Fruit fly (Drosophila melanogaster) whole organism, embryonic: ENCODE measurements around the gene Sf3a2.

Experiments
- BEAF-32 ChIP-seq: fragments of 200-800 bp; sonication (Bioruptor generic); optimal IDR thresholded peaks from 3 replicates; lab custom pipeline; 2017; ENCODE audit warnings: missing biosample characterization, missing genetic modification characterization, mild to moderate bottlenecking, moderate library complexity, missing genetic modification reagents
- CG10267 ChIP-seq: fragments of 200-800 bp; sonication (Bioruptor generic); optimal IDR thresholded peaks from 2 replicates; lab custom pipeline; 2018; ENCODE audit warnings: missing biosample characterization, mild to moderate bottlenecking, missing genetic modification characterization, moderate library complexity
- CG10979 ChIP-seq: fragments of 200-800 bp; sonication (Bioruptor generic); optimal IDR thresholded peaks from 2 replicates; lab custom pipeline; 2018; ENCODE audit warnings: missing biosample characterization, mild to moderate bottlenecking, missing genetic modification characterization, moderate library complexity
- CG12071 ChIP-seq: fragments of 200-800 bp; sonication (Bioruptor generic); optimal IDR thresholded peaks from 3 replicates; lab custom pipeline; 2018; ENCODE audit warnings: missing biosample characterization, mild to moderate bottlenecking, missing genetic modification characterization
- CG12299 ChIP-seq: fragments of 200-800 bp; sonication (Bioruptor generic); optimal IDR thresholded peaks from 2 replicates; lab custom pipeline; 2018; ENCODE audit warnings: missing biosample characterization, mild to moderate bottlenecking, missing genetic modification characterization
- CG13287 ChIP-seq: fragments of 200-800 bp; sonication (Bioruptor generic); IDR thresholded peaks from 2 replicates; pipeline ENCODE4 v1.3.6; 2022; ENCODE audit warnings: missing biosample characterization, missing genetic modification characterization; ENCODE audit not compliant: partially characterized antibody
- CG13624 ChIP-seq: fragments of 200-800 bp; sonication (Bioruptor generic); optimal IDR thresholded peaks from 2 replicates; lab custom pipeline; 2016; ENCODE audit warnings: missing biosample characterization, missing genetic modification characterization
- CG14014 ChIP-seq: fragments of 200-800 bp; sonication (Bioruptor generic); IDR thresholded peaks from 2 replicates; pipeline ENCODE4 v1.3.6; 2022; ENCODE audit warnings: missing biosample characterization, missing genetic modification characterization
- CG15011 ChIP-seq: fragments of 200-800 bp; sonication (Bioruptor generic); optimal IDR thresholded peaks from 3 replicates; lab custom pipeline; 2018; ENCODE audit warnings: missing biosample characterization, mild to moderate bottlenecking, missing genetic modification characterization
- CG15601 ChIP-seq: fragments of 200-800 bp; sonication (Bioruptor generic); optimal IDR thresholded peaks from 3 replicates; lab custom pipeline; 2019; ENCODE audit warnings: missing biosample characterization, mild to moderate bottlenecking, missing genetic modification characterization, moderate library complexity
- CG15696 ChIP-seq: fragments of 200-800 bp; sonication (Bioruptor generic); optimal IDR thresholded peaks from 2 replicates; lab custom pipeline; 2019; ENCODE audit warnings: missing biosample characterization, mild to moderate bottlenecking, missing genetic modification characterization, moderate library complexity
- CG1647 ChIP-seq: fragments of 200-800 bp; sonication (Bioruptor generic); optimal IDR thresholded peaks from 3 replicates; lab custom pipeline; 2016; ENCODE audit warnings: missing biosample characterization, missing genetic modification characterization
- CG17568 ChIP-seq: fragments of 200-800 bp; sonication (Bioruptor generic); optimal IDR thresholded peaks from 2 replicates; lab custom pipeline; 2018; ENCODE audit warnings: missing biosample characterization, mild to moderate bottlenecking, missing genetic modification characterization, moderate library complexity
- CG17829 ChIP-seq: fragments of 200-800 bp; optimal IDR thresholded peaks from 2 replicates; lab custom pipeline; 2019; ENCODE audit warnings: missing biosample characterization, mild to moderate bottlenecking, missing genetic modification characterization, moderate library complexity
- CG18599 ChIP-seq: fragments of 200-800 bp; sonication (Bioruptor generic); optimal IDR thresholded peaks from 3 replicates; lab custom pipeline; 2017; ENCODE audit warnings: missing biosample characterization, missing genetic modification characterization, mild to moderate bottlenecking, moderate library complexity, missing genetic modification reagents
- CG3163 ChIP-seq: fragments of 200-800 bp; sonication (Bioruptor generic); optimal IDR thresholded peaks from 3 replicates; lab custom pipeline; 2016; ENCODE audit warnings: missing biosample characterization, missing genetic modification characterization
- CG7556 ChIP-seq: fragments of 200-800 bp; sonication (Bioruptor generic); optimal IDR thresholded peaks from 2 replicates; lab custom pipeline; 2017; ENCODE audit warnings: missing biosample characterization, mild to moderate bottlenecking, missing genetic modification characterization
- CG7987 ChIP-seq: fragments of 200-800 bp; sonication (Bioruptor generic); optimal IDR thresholded peaks from 2 replicates; lab custom pipeline; 2018; ENCODE audit warnings: missing biosample characterization, mild to moderate bottlenecking, missing genetic modification characterization, moderate library complexity
- CG8089 ChIP-seq: fragments of 200-800 bp; sonication (Bioruptor generic); optimal IDR thresholded peaks from 3 replicates; lab custom pipeline; 2016; ENCODE audit warnings: missing biosample characterization, missing genetic modification characterization
- CG9876 ChIP-seq: fragments of 200-800 bp; sonication (Bioruptor generic); optimal IDR thresholded peaks from 2 replicates; lab custom pipeline; 2016; ENCODE audit warnings: missing biosample characterization, missing genetic modification characterization
- Deaf1 ChIP-seq: fragments of 200-800 bp; optimal IDR thresholded peaks from 3 replicates; lab custom pipeline; 2019; ENCODE audit warnings: missing biosample characterization, mild to moderate bottlenecking, missing genetic modification characterization, moderate library complexity
- Dek ChIP-seq: fragments of 200-800 bp; sonication (Bioruptor generic); optimal IDR thresholded peaks from 3 replicates; lab custom pipeline; 2019; ENCODE audit warnings: missing biosample characterization, mild to moderate bottlenecking, missing genetic modification characterization, moderate library complexity
- Dfd ChIP-seq, 2 experiments: fragments of >200 bp; optimal IDR thresholded peaks; 2 replicates each; lab custom pipeline; 2017; ENCODE audit warnings: missing biosample characterization in 2 of 2, missing genetic modification characterization in 2 of 2
- ERR ChIP-seq: fragments of 200-800 bp; sonication (Bioruptor generic); optimal IDR thresholded peaks from 2 replicates; lab custom pipeline; 2016; ENCODE audit warnings: missing biosample characterization, missing genetic modification characterization
- Gsc ChIP-seq: fragments of 200-800 bp; sonication (Bioruptor generic); IDR thresholded peaks from 2 replicates; pipeline ENCODE4 v1.3.6; 2022; ENCODE audit warnings: missing biosample characterization, missing genetic modification characterization
- HLH54F ChIP-seq: fragments of 200-800 bp; sonication (Bioruptor generic); optimal IDR thresholded peaks from 3 replicates; lab custom pipeline; 2016; ENCODE audit warnings: missing biosample characterization, missing genetic modification characterization
- Hmr ChIP-seq: fragments of 200-800 bp; sonication (Bioruptor generic); optimal IDR thresholded peaks from 3 replicates; lab custom pipeline; 2017; ENCODE audit warnings: mild to moderate bottlenecking, missing biosample characterization, missing genetic modification reagents, missing genetic modification characterization
- MESR4 ChIP-seq: fragments of 200-800 bp; sonication (Bioruptor generic); optimal IDR thresholded peaks from 2 replicates; lab custom pipeline; 2018; ENCODE audit warnings: missing biosample characterization, mild to moderate bottlenecking, missing genetic modification characterization, moderate library complexity
- MTF-1 ChIP-seq: fragments of 200-800 bp; sonication (Bioruptor generic); optimal IDR thresholded peaks from 2 replicates; lab custom pipeline; 2018; ENCODE audit warnings: missing biosample characterization, mild to moderate bottlenecking, missing genetic modification characterization, borderline replicate concordance
- Myb ChIP-seq: fragments of 200-800 bp; sonication (Bioruptor generic); optimal IDR thresholded peaks from 2 replicates; lab custom pipeline; 2016; ENCODE audit warnings: missing biosample characterization, missing genetic modification characterization
- YL-1 ChIP-seq: fragments of 200-800 bp; sonication (Bioruptor generic); optimal IDR thresholded peaks from 3 replicates; lab custom pipeline; 2017; ENCODE audit warnings: missing biosample characterization, mild to moderate bottlenecking, missing genetic modification characterization
- aop ChIP-seq: fragments of 200-800 bp; sonication (Bioruptor generic); IDR thresholded peaks from 2 replicates; pipeline ENCODE4 v1.3.6; 2022; ENCODE audit warnings: missing biosample characterization, missing genetic modification characterization
- cato ChIP-seq: fragments of 200-800 bp; sonication (Bioruptor generic); optimal IDR thresholded peaks from 2 replicates; lab custom pipeline; 2016; ENCODE audit warnings: missing biosample characterization, missing genetic modification characterization, borderline replicate concordance
- chm ChIP-seq: fragments of 200-800 bp; sonication (Bioruptor generic); IDR thresholded peaks from 2 replicates; pipeline ENCODE4 v1.3.6; 2022; ENCODE audit warnings: missing biosample characterization, missing genetic modification characterization
- croc ChIP-seq: fragments of 200-800 bp; sonication (Bioruptor generic); conservative IDR thresholded peaks from 3 replicates; pipeline ENCODE4 v1.3.6; 2022; ENCODE audit warnings: missing biosample characterization, missing genetic modification characterization
- gfzf ChIP-seq: fragments of 200-800 bp; sonication (Bioruptor generic); optimal IDR thresholded peaks from 2 replicates; lab custom pipeline; 2016; ENCODE audit warnings: missing biosample characterization, mild to moderate bottlenecking, missing genetic modification characterization, moderate library complexity
- her ChIP-seq: fragments of 200-800 bp; sonication (Bioruptor generic); optimal IDR thresholded peaks from 2 replicates; lab custom pipeline; 2016; ENCODE audit warnings: missing biosample characterization, missing genetic modification characterization
- ind ChIP-seq: fragments of 200-800 bp; sonication (Bioruptor generic); optimal IDR thresholded peaks from 3 replicates; lab custom pipeline; 2016; ENCODE audit warnings: missing biosample characterization, missing genetic modification characterization
- klu ChIP-seq: fragments of 200-800 bp; sonication (Bioruptor generic); IDR thresholded peaks from 2 replicates; pipeline ENCODE4 v1.3.6; 2022; ENCODE audit warnings: missing biosample characterization, missing genetic modification characterization
- mirr ChIP-seq: fragments of 200-800 bp; sonication (Bioruptor generic); optimal IDR thresholded peaks from 3 replicates; lab custom pipeline; 2018; ENCODE audit warnings: missing biosample characterization, mild to moderate bottlenecking, missing genetic modification characterization
- oc ChIP-seq: fragments of 200-800 bp; sonication (Bioruptor generic); optimal IDR thresholded peaks from 2 replicates; lab custom pipeline; 2018; ENCODE audit warnings: missing biosample characterization, mild to moderate bottlenecking, missing genetic modification characterization, moderate library complexity
- ranshi ChIP-seq: fragments of 200-800 bp; sonication (Bioruptor generic); IDR thresholded peaks from 2 replicates; pipeline ENCODE4 v1.3.6; 2022; ENCODE audit warnings: missing biosample characterization, missing genetic modification characterization
- rib ChIP-seq: fragments of 200-800 bp; sonication (Bioruptor generic); IDR thresholded peaks from 2 replicates; pipeline ENCODE4 v1.3.6; 2022; ENCODE audit warnings: missing biosample characterization, missing genetic modification characterization
- sc ChIP-seq, 3 experiments: fragments of >200 bp in 2 of 3; fragments of 200-800 bp in 1 of 3; sonication (Bioruptor generic) in 1 of 3; optimal IDR thresholded peaks; 2 replicates in 2 of 3; 3 replicates in 1 of 3; lab custom pipeline; 2017; ENCODE audit warnings: mild to moderate bottlenecking in 1 of 3, missing biosample characterization in 1 of 3, missing genetic modification characterization in 1 of 3, missing genetic modification reagents in 1 of 3
- sd ChIP-seq: fragments of 200-800 bp; sonication (Bioruptor generic); optimal IDR thresholded peaks from 3 replicates; lab custom pipeline; 2018; ENCODE audit warnings: missing biosample characterization, mild to moderate bottlenecking, missing genetic modification characterization, moderate library complexity
- sens ChIP-seq: fragments of 200-800 bp; sonication (Bioruptor generic); peaks from one replicate; lab custom pipeline; 2016; ENCODE audit warnings: missing biosample characterization, missing genetic modification characterization
- seq ChIP-seq: fragments of 200-800 bp; sonication (Bioruptor generic); IDR thresholded peaks from 2 replicates; pipeline ENCODE4 v1.3.6; 2022; ENCODE audit warnings: missing biosample characterization, missing genetic modification characterization
- so ChIP-seq: fragments of 200-800 bp; sonication (Bioruptor generic); IDR thresholded peaks from 3 replicates; pipeline ENCODE4 v1.3.6; 2022; ENCODE audit warnings: missing biosample characterization, missing genetic modification characterization
- zf30C ChIP-seq: fragments of 200-800 bp; sonication (Bioruptor generic); optimal IDR thresholded peaks from 3 replicates; lab custom pipeline; 2018; ENCODE audit warnings: missing biosample characterization, mild to moderate bottlenecking, missing genetic modification characterization

Gene Sf3a2

DNA sequence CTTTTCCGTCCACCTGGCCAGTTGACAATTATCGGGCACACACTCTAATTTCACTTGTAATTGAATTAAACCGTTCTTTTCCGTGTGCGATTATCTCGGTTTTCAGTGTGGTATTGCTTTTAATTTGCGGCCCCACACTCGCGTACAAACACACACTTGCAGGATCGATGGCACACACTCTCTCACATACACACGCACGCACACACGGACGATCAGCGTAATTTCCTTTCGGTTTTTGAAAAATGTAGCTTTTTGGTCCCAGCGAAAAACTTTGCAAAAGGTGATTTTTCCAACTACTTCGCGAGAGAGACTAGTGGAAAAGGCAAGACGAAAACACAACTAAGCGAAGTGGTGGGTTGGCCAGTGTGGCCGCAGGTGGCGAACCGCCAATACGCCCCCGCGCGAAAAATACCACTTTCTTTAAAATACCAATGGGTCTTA is 9.1 kb downstream of the Sf3a2 start, which contains the start of gene Atg1 (continued):
- TF ChIP-seq gfzf (GFP tag; lab: Kevin White, UChicago): peak; percentile 74
- no peak; the same call in 1 of the 2 replicates for TF ChIP-seq seq
- no peak for TF ChIP-seq CG12299
- TF ChIP-seq BEAF-32: peak; percentile 37
- TF ChIP-seq CG15011: no peak
- TF ChIP-seq MTF-1 (GFP tag; lab: Kevin White, UChicago): peak; percentile 33
- TF ChIP-seq CG7987: peak; percentile 52
- TF ChIP-seq Deaf1 (tag; lab: Kevin White, UChicago): peak; percentile 8
- no peak for TF ChIP-seq Gsc (GFP tag; lab: Robert Waterston, UW)
- TF ChIP-seq CG9876 (GFP tag; lab: Kevin White, UChicago): no peak
- TF ChIP-seq CG1647 (GFP tag; lab: Kevin White, UChicago): no peak
- peak; percentile 10 for TF ChIP-seq zf30C (GFP tag; lab: Kevin White, UChicago)
- TF ChIP-seq CG15601 (tag; lab: Kevin White, UChicago): no peak
- peak; percentile 39 for TF ChIP-seq CG3163 (GFP tag; lab: Kevin White, UChicago)
- peak; percentile 3 for TF ChIP-seq YL-1 (GFP tag; lab: Kevin White, UChicago)
- TF ChIP-seq HLH54F (GFP tag; lab: Kevin White, UChicago): no peak
- TF ChIP-seq CG10979 (tag; lab: Kevin White, UChicago): peak; percentile 25
- TF ChIP-seq her (GFP tag; lab: Kevin White, UChicago): peak; percentile 51
- TF ChIP-seq CG13624 (GFP tag; lab: Kevin White, UChicago): no peak
- no peak for TF ChIP-seq CG15696 (tag; lab: Kevin White, UChicago)
- TF ChIP-seq cato (GFP tag; lab: Kevin White, UChicago): no peak
- TF ChIP-seq CG17829: peak; percentile 22
- TF ChIP-seq CG13287 (GFP tag; lab: Robert Waterston, UW): peak; percentile 19; the same call in 1 of the 2 replicates
- no peak for TF ChIP-seq sc (optimal IDR thresholded peaks at IDR 0.05; lab: Kevin White, UChicago)
- TF ChIP-seq sc (GFP tag; optimal IDR thresholded peaks at IDR 0.05; lab: Kevin White, UChicago): no peak
- peak; percentile 5 for TF ChIP-seq Myb (GFP tag; lab: Kevin White, UChicago)
- no peak for TF ChIP-seq Dfd (GFP tag; optimal IDR thresholded peaks at IDR 0.05; lab: Kevin White, UChicago)
- peak; percentile 7 for TF ChIP-seq CG10267
- 0 out of 2 replicates have a peak, but pooled peaks have one; percentile 20 for TF ChIP-seq rib
- peak; percentile 22 for TF ChIP-seq CG12071
- TF ChIP-seq MESR4 (GFP tag; lab: Kevin White, UChicago): peak; percentile 71
- TF ChIP-seq Hmr (GFP tag; lab: Kevin White, UChicago): peak; percentile 37
- no peak for TF ChIP-seq CG7556 (GFP tag; lab: Kevin White, UChicago)
- TF ChIP-seq klu (GFP tag; lab: Robert Waterston, UW): peak; percentile 43; the same call in 1 of the 2 replicates
- TF ChIP-seq chm: peak; percentile 66
- TF ChIP-seq CG14014 (GFP tag; lab: Robert Waterston, UW): no peak
- peak; percentile 2 for TF ChIP-seq Dek (tag; lab: Kevin White, UChicago)
- peak; percentile 26 for TF ChIP-seq CG18599
- no peak for TF ChIP-seq ind (GFP tag; lab: Kevin White, UChicago)
- TF ChIP-seq croc (GFP tag; lab: Robert Waterston, UW): no peak
- no peak for TF ChIP-seq CG8089 (GFP tag; lab: Kevin White, UChicago)
- 0 out of 2 replicates have a peak, but pooled peaks have one; percentile 10 for TF ChIP-seq ranshi
- TF ChIP-seq sens (GFP tag; lab: Kevin White, UChicago): no peak
- 0 out of 3 replicates have a peak, but pooled peaks have one; percentile 42 for TF ChIP-seq so (GFP tag; lab: Robert Waterston, UW)
- 0 out of 2 replicates have a peak, but pooled peaks have one; percentile 17 for TF ChIP-seq aop (GFP tag; lab: Robert Waterston, UW)
- peak; percentile 7 for TF ChIP-seq mirr (GFP tag; lab: Kevin White, UChicago)
- TF ChIP-seq CG17568: peak; percentile 10
- no peak for TF ChIP-seq ERR
- TF ChIP-seq sd (tag; lab: Kevin White, UChicago): no peak
- TF ChIP-seq oc (tag; lab: Kevin White, UChicago): no peak
